Fruit fly (Drosophila melanogaster): ENCODE data around the gene PNUTS.
A peak's percentile ranks its signal among the peaks of the same experiment; 100 is the strongest.

Gene PNUTS

dm6 chr2L:865851-866250, 4.4 kb upstream of the PNUTS start (continued):
- TF ChIP-seq CG11093 (GFP tag; IDR thresholded peaks at IDR 0.05) (peak; percentile 91), HHEX (GFP tag; optimal IDR thresholded peaks at IDR 0.05) (peak; percentile 95), CG30431 (GFP tag; optimal IDR thresholded peaks at IDR 0.05) (peak; percentile 94), zf30C (GFP tag; optimal IDR thresholded peaks at IDR 0.05) (peak; percentile 83), Hr51 (GFP tag; optimal IDR thresholded peaks at IDR 0.05) (peak; percentile 94 to 97), CG12769 (tag; optimal IDR thresholded peaks at IDR 0.05) (peak; percentile 98), unc-4 (GFP tag; IDR thresholded peaks at IDR 0.05; ENCODE audit: partially characterized antibody) (no peak), Dek (tag; optimal IDR thresholded peaks at IDR 0.05) (peak; percentile 96), dmrt99B (tag; optimal IDR thresholded peaks at IDR 0.05) (peak; percentile 98), CG3281 (GFP tag; optimal IDR thresholded peaks at IDR 0.05) (peak; percentile 95), Bteb2 (GFP tag; optimal IDR thresholded peaks at IDR 0.05) (peak; percentile 94), Bgb (GFP tag; IDR thresholded peaks at IDR 0.05; ENCODE audit: partially characterized antibody) (no peak), CG1024 (GFP tag; IDR thresholded peaks at IDR 0.05) (peak; percentile 90), CG9797 (GFP tag; optimal IDR thresholded peaks at IDR 0.05) (peak; percentile 48), Dfd (GFP tag; optimal IDR thresholded peaks at IDR 0.05) (peak in 1 of 2 experiments; percentile 4), fu2 (GFP tag; optimal IDR thresholded peaks at IDR 0.05) (peak; percentile 93), chm (GFP tag; IDR thresholded peaks at IDR 0.05) (peak; percentile 97), fd3F (GFP tag; optimal IDR thresholded peaks at IDR 0.05) (peak; percentile 93), CG11696 (GFP tag; IDR thresholded peaks at IDR 0.05) (peak; percentile 80), zfh1 (GFP tag; IDR thresholded peaks at IDR 0.05) (peak; percentile 98), Dip3 (GFP tag; optimal IDR thresholded peaks at IDR 0.05) (peak; percentile 96), ems (GFP tag; optimal IDR thresholded peaks at IDR 0.05) (peak; percentile 91), CG34422 (GFP tag; IDR thresholded peaks at IDR 0.05) (peak; percentile 97), CG11085 (GFP tag; IDR thresholded peaks at IDR 0.05) (peak; percentile 89), unpg (GFP tag; optimal IDR thresholded peaks at IDR 0.05) (peak; percentile 97), lbe (GFP tag; optimal IDR thresholded peaks at IDR 0.05) (peak; percentile 97), CG2129 (GFP tag; IDR thresholded peaks at IDR 0.05; ENCODE audit: partially characterized antibody) (no peak), CG11456 (GFP tag; IDR thresholded peaks at IDR 0.05) (peak; percentile 97), tap (tag; optimal IDR thresholded peaks at IDR 0.05) (peak; percentile 97), CG17802 (tag; optimal IDR thresholded peaks at IDR 0.05) (peak; percentile 87), CG14441 (GFP tag; IDR thresholded peaks at IDR 0.05) (peak; percentile 97), dm (GFP tag; optimal IDR thresholded peaks at IDR 0.05) (peak; percentile 87), CG17361 (GFP tag; IDR thresholded peaks at IDR 0.05) (peak; percentile 96), dan (GFP tag; IDR thresholded peaks at IDR 0.05) (peak; percentile 80), amos (GFP tag; IDR thresholded peaks at IDR 0.05; ENCODE audit: partially characterized antibody) (no peak), CG2120 (GFP tag; optimal IDR thresholded peaks at IDR 0.05) (peak; percentile 97), fru (optimal IDR thresholded peaks at IDR 0.05) (no peak), btn (GFP tag; optimal IDR thresholded peaks at IDR 0.05) (peak; percentile 92), CG16779 (GFP tag; IDR thresholded peaks at IDR 0.05) (peak; percentile 95), Meics (GFP tag; optimal IDR thresholded peaks at IDR 0.05) (peak; percentile 94), gro (GFP tag; optimal IDR thresholded peaks at IDR 0.05) (peak; percentile 96), CG1529 (GFP tag; optimal IDR thresholded peaks at IDR 0.05) (peak; percentile 93), Hmx (GFP tag; optimal IDR thresholded peaks at IDR 0.05) (peak; percentile 92), grn (GFP tag; optimal IDR thresholded peaks at IDR 0.05) (peak; percentile 86), Gug (GFP tag; IDR thresholded peaks at IDR 0.05) (peak; percentile 92), Dbx (GFP tag; IDR thresholded peaks at IDR 0.05) (peak; percentile 97), peb (GFP tag; IDR thresholded peaks at IDR 0.05) (peak; percentile 88), CG18599 (GFP tag; optimal IDR thresholded peaks at IDR 0.05) (peak; percentile 97), CG6765 (GFP tag; optimal IDR thresholded peaks at IDR 0.05) (peak; percentile 80), crp (GFP tag; optimal IDR thresholded peaks at IDR 0.05) (peak in 1 of 2 experiments; percentile 66), Lim3 (GFP tag; IDR thresholded peaks at IDR 0.05) (peak; percentile 90)

All from whole organism, embryonic.